Fruit fly (Drosophila melanogaster) whole organism, embryonic: ENCODE data around the gene CSN6.
A peak's percentile ranks its signal among the peaks of the same experiment; 100 is the strongest.

Experiments
- Abd-B ChIP-seq: fragments of 200-800 bp; sonication (Bioruptor generic); optimal IDR thresholded peaks from 2 replicates; lab custom pipeline; 2018; ENCODE audit warnings: missing biosample characterization, mild to moderate bottlenecking, missing genetic modification characterization, moderate library complexity
- Antp ChIP-seq: fragments of 200-800 bp; sonication (Bioruptor generic); optimal IDR thresholded peaks from 3 replicates; lab custom pipeline; 2016; ENCODE audit warnings: missing biosample characterization, missing genetic modification characterization
- Awh ChIP-seq: fragments of 200-800 bp; sonication (Bioruptor generic); IDR thresholded peaks from 2 replicates; pipeline ENCODE4, ENCODE4 v1.3.6; 2022; ENCODE audit warnings: missing biosample characterization, missing genetic modification characterization
- Bgb ChIP-seq: fragments of 200-800 bp; sonication (Bioruptor generic); IDR thresholded peaks from 2 replicates; pipeline ENCODE4 v1.3.6; 2022; ENCODE audit warnings: missing biosample characterization, missing genetic modification characterization; ENCODE audit not compliant: partially characterized antibody
- BtbVII ChIP-seq: fragments of 200-800 bp; sonication (Bioruptor generic); optimal IDR thresholded peaks from 3 replicates; lab custom pipeline; 2017; ENCODE audit warnings: missing biosample characterization, mild to moderate bottlenecking, missing genetic modification characterization
- CG11504 ChIP-seq: fragments of 200-800 bp; sonication (Bioruptor generic); optimal IDR thresholded peaks from 3 replicates; lab custom pipeline; 2019; ENCODE audit warnings: missing biosample characterization, mild to moderate bottlenecking, missing genetic modification characterization, moderate library complexity
- CG1233 ChIP-seq: fragments of 200-800 bp; sonication (Bioruptor generic); optimal IDR thresholded peaks from 4 replicates; lab custom pipeline; 2018; ENCODE audit warnings: missing biosample characterization, mild to moderate bottlenecking, missing genetic modification characterization
- CG15269 ChIP-seq: fragments of 200-800 bp; sonication (Bioruptor generic); optimal IDR thresholded peaks from 2 replicates; lab custom pipeline; 2018; ENCODE audit warnings: missing biosample characterization, mild to moderate bottlenecking, missing genetic modification characterization, moderate library complexity
- CG15601 ChIP-seq: fragments of 200-800 bp; sonication (Bioruptor generic); optimal IDR thresholded peaks from 3 replicates; lab custom pipeline; 2019; ENCODE audit warnings: missing biosample characterization, mild to moderate bottlenecking, missing genetic modification characterization, moderate library complexity
- CG15696 ChIP-seq: fragments of 200-800 bp; sonication (Bioruptor generic); optimal IDR thresholded peaks from 2 replicates; lab custom pipeline; 2019; ENCODE audit warnings: missing biosample characterization, mild to moderate bottlenecking, missing genetic modification characterization, moderate library complexity
- CG16779 ChIP-seq: fragments of 200-800 bp; sonication (Bioruptor generic); IDR thresholded peaks from 2 replicates; pipeline ENCODE4 v1.3.6; 2022; ENCODE audit warnings: missing biosample characterization, missing genetic modification characterization
- CG17385 ChIP-seq: fragments of 200-800 bp; sonication (Bioruptor generic); optimal IDR thresholded peaks from 3 replicates; lab custom pipeline; 2018; ENCODE audit warnings: missing biosample characterization, mild to moderate bottlenecking, missing genetic modification characterization
- CG2120 ChIP-seq: fragments of 200-800 bp; sonication (Bioruptor generic); optimal IDR thresholded peaks from 3 replicates; lab custom pipeline; 2016; ENCODE audit warnings: missing biosample characterization, missing genetic modification characterization
- CG31224 ChIP-seq: fragments of 200-800 bp; sonication (Bioruptor generic); IDR thresholded peaks from 2 replicates; pipeline ENCODE4 v1.3.6; 2022; ENCODE audit warnings: missing biosample characterization, missing genetic modification characterization
- CG34224 ChIP-seq: fragments of 200-800 bp; sonication (Bioruptor generic); IDR thresholded peaks from 3 replicates; pipeline ENCODE4 v1.3.6; 2022; ENCODE audit warnings: missing biosample characterization, missing genetic modification characterization; ENCODE audit not compliant: partially characterized antibody
- CG3726 ChIP-seq: fragments of 200-800 bp; sonication (Bioruptor generic); IDR thresholded peaks from 3 replicates; pipeline ENCODE4, ENCODE4 v1.3.6; 2022; ENCODE audit warnings: missing biosample characterization, missing genetic modification characterization
- CG5245 ChIP-seq: fragments of 200-800 bp; sonication (Bioruptor generic); optimal IDR thresholded peaks from 3 replicates; lab custom pipeline; 2016; ENCODE audit warnings: missing biosample characterization, missing genetic modification characterization
- CG5953 ChIP-seq: fragments of 200-800 bp; sonication (Bioruptor generic); IDR thresholded peaks from 2 replicates; pipeline ENCODE4 v1.3.6; 2022; ENCODE audit warnings: missing biosample characterization, missing genetic modification characterization
- CG6683 ChIP-seq: fragments of 200-800 bp; sonication (Bioruptor generic); optimal IDR thresholded peaks from 2 replicates; lab custom pipeline; 2017; ENCODE audit warnings: missing biosample characterization, mild to moderate bottlenecking, missing genetic modification characterization, missing genetic modification reagents
- CG8089 ChIP-seq: fragments of 200-800 bp; sonication (Bioruptor generic); optimal IDR thresholded peaks from 3 replicates; lab custom pipeline; 2016; ENCODE audit warnings: missing biosample characterization, missing genetic modification characterization
- CG8359 ChIP-seq: fragments of 200-800 bp; sonication (Bioruptor generic); optimal IDR thresholded peaks from 2 replicates; lab custom pipeline; 2017; ENCODE audit warnings: missing biosample characterization, mild to moderate bottlenecking, missing genetic modification characterization, borderline replicate concordance
- CG8478 ChIP-seq: fragments of >200 bp; optimal IDR thresholded peaks from 2 replicates; lab custom pipeline; 2018
- CkIIα-i1 ChIP-seq: fragments of 200-800 bp; sonication (Bioruptor generic); IDR thresholded peaks from 2 replicates; pipeline ENCODE4 v1.3.6; 2022; ENCODE audit warnings: missing biosample characterization, missing genetic modification characterization
- D19B ChIP-seq: fragments of 200-800 bp; sonication (Bioruptor generic); optimal IDR thresholded peaks from 2 replicates; lab custom pipeline; 2017; ENCODE audit warnings: missing biosample characterization, mild to moderate bottlenecking, missing genetic modification characterization
- Dad ChIP-seq: fragments of 200-800 bp; sonication (Bioruptor generic); optimal IDR thresholded peaks from 3 replicates; lab custom pipeline; 2016; ENCODE audit warnings: missing biosample characterization, missing genetic modification characterization
- Deaf1 ChIP-seq: fragments of 200-800 bp; optimal IDR thresholded peaks from 3 replicates; lab custom pipeline; 2019; ENCODE audit warnings: missing biosample characterization, mild to moderate bottlenecking, missing genetic modification characterization, moderate library complexity
- HLH4C ChIP-seq: fragments of 200-800 bp; sonication (Bioruptor generic); IDR thresholded peaks from 3 replicates; pipeline ENCODE4 v1.3.6; 2022; ENCODE audit warnings: missing biosample characterization, missing genetic modification characterization; ENCODE audit not compliant: partially characterized antibody
- Hr78 ChIP-seq, 2 experiments: fragments of 200-800 bp in 1 of 2; fragments of >200 bp in 1 of 2; sonication (Bioruptor generic) in 1 of 2; optimal IDR thresholded peaks; 2 replicates each; lab custom pipeline; 2017 to 2019; ENCODE audit warnings: missing biosample characterization in 2 of 2, missing genetic modification characterization in 2 of 2, mild to moderate bottlenecking in 1 of 2, moderate library complexity in 1 of 2
- Kr ChIP-seq: fragments of 200-800 bp; sonication (Bioruptor generic); optimal IDR thresholded peaks from 2 replicates; lab custom pipeline; 2017; ENCODE audit warnings: missing biosample characterization, mild to moderate bottlenecking, missing genetic modification characterization
- Neu2 ChIP-seq: fragments of 200-800 bp; sonication (Bioruptor generic); optimal IDR thresholded peaks from 3 replicates; lab custom pipeline; 2016; ENCODE audit warnings: missing biosample characterization, missing genetic modification characterization, borderline replicate concordance
- Rx ChIP-seq: fragments of 200-800 bp; sonication (Bioruptor generic); IDR thresholded peaks from 2 replicates; pipeline ENCODE4 v1.3.6; 2022; ENCODE audit warnings: missing biosample characterization, missing genetic modification characterization
- al ChIP-seq: fragments of 200-800 bp; sonication (Bioruptor generic); IDR thresholded peaks from 2 replicates; pipeline ENCODE4 v1.3.6; 2022; ENCODE audit warnings: missing biosample characterization, missing genetic modification characterization
- ase ChIP-seq: fragments of 200-800 bp; sonication (Bioruptor generic); IDR thresholded peaks from 3 replicates; pipeline ENCODE4 v1.3.6; 2022; ENCODE audit warnings: missing biosample characterization, missing genetic modification characterization
- az2 ChIP-seq: fragments of 200-800 bp; sonication (Bioruptor generic); optimal IDR thresholded peaks from 3 replicates; lab custom pipeline; 2016; ENCODE audit warnings: missing biosample characterization, missing genetic modification characterization
- bbx ChIP-seq: fragments of 200-800 bp; sonication (Bioruptor generic); IDR thresholded peaks from 2 replicates; pipeline ENCODE4 v1.3.6; 2022; ENCODE audit warnings: missing biosample characterization, missing genetic modification characterization; ENCODE audit not compliant: partially characterized antibody
- cato ChIP-seq: fragments of 200-800 bp; sonication (Bioruptor generic); optimal IDR thresholded peaks from 2 replicates; lab custom pipeline; 2016; ENCODE audit warnings: missing biosample characterization, missing genetic modification characterization, borderline replicate concordance
- chm ChIP-seq: fragments of 200-800 bp; sonication (Bioruptor generic); IDR thresholded peaks from 2 replicates; pipeline ENCODE4 v1.3.6; 2022; ENCODE audit warnings: missing biosample characterization, missing genetic modification characterization
- corto ChIP-seq: fragments of 200-800 bp; sonication (Bioruptor generic); optimal IDR thresholded peaks from 2 replicates; lab custom pipeline; 2016; ENCODE audit warnings: missing biosample characterization, mild to moderate bottlenecking, missing genetic modification characterization, moderate library complexity
- esg ChIP-seq: fragments of 200-800 bp; sonication (Bioruptor generic); conservative IDR thresholded peaks from 2 replicates; pipeline ENCODE4 v1.3.6; 2022; ENCODE audit warnings: missing biosample characterization, missing genetic modification characterization
- eyg ChIP-seq: fragments of 200-800 bp; sonication (Bioruptor generic); optimal IDR thresholded peaks from 3 replicates; lab custom pipeline; 2016; ENCODE audit warnings: missing biosample characterization, missing genetic modification characterization
- ftz-f1 ChIP-seq: fragments of 200-800 bp; sonication (Bioruptor generic); optimal IDR thresholded peaks from 2 replicates; lab custom pipeline; 2016; ENCODE audit warnings: missing biosample characterization, missing genetic modification characterization
- fu2 ChIP-seq: fragments of 200-800 bp; sonication (Bioruptor generic); optimal IDR thresholded peaks from 2 replicates; lab custom pipeline; 2016; ENCODE audit warnings: missing biosample characterization, missing genetic modification characterization
- gce ChIP-seq: fragments of 200-800 bp; sonication (Bioruptor generic); IDR thresholded peaks from 3 replicates; pipeline ENCODE4 v1.3.6; 2022; ENCODE audit warnings: missing biosample characterization, missing genetic modification characterization
- grn ChIP-seq: fragments of 200-800 bp; sonication (Bioruptor generic); optimal IDR thresholded peaks from 3 replicates; lab custom pipeline; 2017; ENCODE audit warnings: missing biosample characterization, missing genetic modification characterization
- gsb-n ChIP-seq: fragments of 200-800 bp; sonication (Bioruptor generic); optimal IDR thresholded peaks from 3 replicates; lab custom pipeline; 2018; ENCODE audit warnings: missing biosample characterization, mild to moderate bottlenecking, missing genetic modification characterization
- ind ChIP-seq: fragments of 200-800 bp; sonication (Bioruptor generic); optimal IDR thresholded peaks from 3 replicates; lab custom pipeline; 2016; ENCODE audit warnings: missing biosample characterization, missing genetic modification characterization
- lov ChIP-seq, 2 experiments: fragments of 200-800 bp in 1 of 2; fragments of >200 bp in 1 of 2; sonication (Bioruptor generic) in 1 of 2; IDR thresholded peaks in 1 of 2; optimal IDR thresholded peaks in 1 of 2; 2 replicates in 1 of 2; 3 replicates in 1 of 2; pipeline versions ENCODE4 v1.3.6 to Lab custom; 2017 to 2022; ENCODE audit warnings: missing biosample characterization in 1 of 2, missing genetic modification characterization in 1 of 2
- sc ChIP-seq, 3 experiments: fragments of >200 bp in 2 of 3; fragments of 200-800 bp in 1 of 3; sonication (Bioruptor generic) in 1 of 3; optimal IDR thresholded peaks; 2 replicates in 2 of 3; 3 replicates in 1 of 3; lab custom pipeline; 2017; ENCODE audit warnings: mild to moderate bottlenecking in 1 of 3, missing biosample characterization in 1 of 3, missing genetic modification characterization in 1 of 3, missing genetic modification reagents in 1 of 3
- shn ChIP-seq: fragments of 200-800 bp; sonication (Bioruptor generic); optimal IDR thresholded peaks from 3 replicates; lab custom pipeline; 2016; ENCODE audit warnings: missing biosample characterization, missing genetic modification characterization
- sr ChIP-seq: fragments of 200-800 bp; sonication (Bioruptor generic); IDR thresholded peaks from 3 replicates; pipeline ENCODE4 v1.3.6; 2022; ENCODE audit warnings: missing biosample characterization, missing genetic modification characterization

CSN6 gene

DNA sequence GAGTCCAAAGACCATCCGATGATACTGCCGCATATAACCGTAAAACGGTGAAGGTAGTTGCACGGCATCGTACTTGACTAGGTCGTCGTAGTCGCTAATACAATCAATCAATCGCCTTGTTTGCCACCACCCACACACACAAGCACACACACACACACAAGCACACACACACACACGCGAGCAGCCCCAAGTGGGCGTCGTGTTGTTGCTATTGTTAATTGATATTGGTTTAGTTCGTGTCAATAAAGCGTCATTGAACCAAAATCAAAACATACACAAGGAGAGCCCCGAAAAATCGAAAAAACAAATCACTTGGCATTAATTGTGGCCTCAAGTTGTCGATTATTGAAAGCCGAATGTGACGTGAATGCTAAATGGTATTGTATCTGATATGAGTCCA is 15.9 kb downstream of the CSN6 start (continued):
- no peak for TF ChIP-seq HLH4C
- TF ChIP-seq CG3726: peak; percentile 57; the same call in 1 of the 3 replicates
- TF ChIP-seq ind (GFP tag; lab: Kevin White, UChicago): no peak
- no peak for TF ChIP-seq Bgb (GFP tag; lab: Robert Waterston, UW)
- TF ChIP-seq D19B (GFP tag; lab: Kevin White, UChicago): no peak
- TF ChIP-seq cato: no peak
- TF ChIP-seq fu2 (GFP tag; lab: Kevin White, UChicago): no peak
- no peak for TF ChIP-seq eyg
- TF ChIP-seq grn: peak; percentile 38
- no peak for TF ChIP-seq CG16779 (GFP tag; lab: Robert Waterston, UW)
- TF ChIP-seq Hr78 (GFP tag; optimal IDR thresholded peaks at IDR 0.05; lab: Kevin White, UChicago): no peak
- peak; percentile 75 for TF ChIP-seq gce
- TF ChIP-seq gsb-n (tag; lab: Kevin White, UChicago): peak; percentile 19
- no peak for TF ChIP-seq CG31224 (GFP tag; lab: Robert Waterston, UW)
- TF ChIP-seq CG1233 (GFP tag; lab: Kevin White, UChicago): peak; percentile 54
- TF ChIP-seq CG5245: no peak
- no peak for TF ChIP-seq lov (optimal IDR thresholded peaks at IDR 0.05; lab: Kevin White, UChicago)
- peak; percentile 59; the same call in 1 of the 3 replicates for TF ChIP-seq lov (GFP tag; IDR thresholded peaks at IDR 0.05; lab: Robert Waterston, UW)
- no peak for TF ChIP-seq CkIIα-i1 (GFP tag; lab: Robert Waterston, UW)
- peak; percentile 44 for TF ChIP-seq CG8089 (GFP tag; lab: Kevin White, UChicago)
- no peak for TF ChIP-seq Kr (GFP tag; lab: Kevin White, UChicago)
- TF ChIP-seq CG15269 (tag; lab: Kevin White, UChicago): peak; percentile 33
- TF ChIP-seq Dad (GFP tag; lab: Kevin White, UChicago): peak; percentile 3
- no peak for TF ChIP-seq Neu2 (GFP tag; lab: Kevin White, UChicago)
- peak; percentile 61 for TF ChIP-seq chm
- no peak for TF ChIP-seq Deaf1 (tag; lab: Kevin White, UChicago)
- peak; percentile 37 for TF ChIP-seq ftz-f1 (GFP tag; lab: Kevin White, UChicago)
- TF ChIP-seq CG15601 (tag; lab: Kevin White, UChicago): peak; percentile 66
- TF ChIP-seq sr (GFP tag; lab: Robert Waterston, UW): peak; percentile 54; the same call in 1 of the 3 replicates
- TF ChIP-seq BtbVII (GFP tag; lab: Kevin White, UChicago): peak; percentile 59
- no peak for TF ChIP-seq CG34224 (GFP tag; lab: Robert Waterston, UW)
- no peak for TF ChIP-seq az2 (GFP tag; lab: Kevin White, UChicago)
- peak; percentile 27 for TF ChIP-seq CG8359 (GFP tag; lab: Kevin White, UChicago)
- no peak for TF ChIP-seq shn (GFP tag; lab: Kevin White, UChicago)
- no peak for TF ChIP-seq esg (GFP tag; lab: Robert Waterston, UW)
- peak; percentile 45 for TF ChIP-seq CG15696 (tag; lab: Kevin White, UChicago)

DNA sequence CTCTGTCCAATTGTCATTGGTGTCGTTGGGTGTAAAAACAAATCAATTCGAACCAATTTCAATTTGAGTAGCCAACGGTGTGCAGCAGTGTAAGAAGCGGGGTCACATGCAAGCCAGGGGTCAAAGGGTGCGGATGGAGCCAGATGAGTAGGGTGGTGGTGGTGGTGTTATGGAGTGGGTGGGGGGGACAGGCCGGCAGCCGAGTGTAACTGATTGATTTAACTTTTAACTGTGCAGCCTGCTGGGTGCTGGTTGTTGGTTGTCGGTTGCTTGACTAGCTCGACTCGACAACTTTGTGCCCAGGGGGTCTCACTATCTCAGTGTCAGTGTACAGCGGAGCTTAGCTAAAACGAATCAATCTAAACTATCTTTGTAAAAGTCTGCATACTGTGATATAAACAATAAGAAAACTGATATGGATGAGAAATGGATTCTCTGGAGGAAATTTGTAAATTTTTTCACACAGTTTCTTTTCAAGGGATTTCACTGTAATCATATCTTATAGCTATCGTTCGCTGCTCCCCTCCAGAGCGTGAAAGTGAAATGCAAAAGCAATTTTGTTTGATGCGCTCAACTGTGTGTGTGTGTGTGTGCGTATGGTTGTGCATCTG is 16.9 kb downstream of the CSN6 start:
- TF ChIP-seq CG17385 (GFP tag; lab: Kevin White, UChicago) (peak; percentile 62), CG5953 (GFP tag; lab: Robert Waterston, UW) (peak; percentile 87), Awh (GFP tag; lab: Robert Waterston, UW) (peak; percentile 86), Antp (GFP tag; lab: Kevin White, UChicago) (peak; percentile 79), al (GFP tag; lab: Robert Waterston, UW) (0 out of 2 replicates have a peak, but pooled peaks have one; percentile 34), ase (GFP tag; lab: Robert Waterston, UW) (peak; percentile 65; the same call in 1 of the 3 replicates), sc (optimal IDR thresholded peaks at IDR 0.05; lab: Kevin White, UChicago) (no peak), sc (GFP tag; optimal IDR thresholded peaks at IDR 0.05; lab: Kevin White, UChicago) (no peak), Abd-B (no peak), corto (no peak), CG8478 (lab: Kevin White, UChicago) (no peak), CG11504 (no peak), CG2120 (GFP tag; lab: Kevin White, UChicago) (peak; percentile 49), CG6683 (GFP tag; lab: Kevin White, UChicago) (peak; percentile 27), Rx (GFP tag; lab: Robert Waterston, UW) (peak; percentile 70), bbx (GFP tag; lab: Robert Waterston, UW) (no peak)
